Worm (Caenorhabditis elegans) whole organism, late embryonic: ENCODE data around the gene F21A3.11.

Experiments used
- C08G9.2 ChIP-seq: sonication (generic microtip); optimal IDR thresholded peaks from 2 replicates; lab custom pipeline; 2016; ENCODE audit warnings: mild to moderate bottlenecking, missing genetic modification characterization, moderate library complexity, missing compliant biosample characterization
- C38D4.7 ChIP-seq: fragments of 200-800 bp; sonication (Bioruptor generic); optimal IDR thresholded peaks from 2 replicates; lab custom pipeline; 2018; ENCODE audit warnings: mild to moderate bottlenecking, missing genetic modification characterization, moderate library complexity, missing compliant biosample characterization
- K02D7.2 ChIP-seq: sonication (generic microtip); optimal IDR thresholded peaks from 2 replicates; lab custom pipeline; 2017; ENCODE audit warnings: mild to moderate bottlenecking, missing genetic modification characterization, missing compliant biosample characterization
- K09A11.1 ChIP-seq: sonication (generic microtip); optimal IDR thresholded peaks from 2 replicates; lab custom pipeline; 2017; ENCODE audit warnings: antibody characterized with exemption, mild to moderate bottlenecking, missing genetic modification characterization, missing compliant biosample characterization; ENCODE audit not compliant: insufficient read depth
- T23F11.4 ChIP-seq: fragments of 200-800 bp; sonication (Bioruptor generic); optimal IDR thresholded peaks from 2 replicates; lab custom pipeline; 2018; ENCODE audit warnings: mild to moderate bottlenecking, missing genetic modification characterization, missing compliant biosample characterization
- ceh-18 ChIP-seq: sonication (generic microtip); optimal IDR thresholded peaks from 2 replicates; lab custom pipeline; 2016; ENCODE audit warnings: missing genetic modification characterization, missing compliant biosample characterization
- ceh-19 ChIP-seq: fragments of 200-800 bp; sonication (Bioruptor generic); optimal IDR thresholded peaks from 2 replicates; lab custom pipeline; 2018; ENCODE audit warnings: mild to moderate bottlenecking, missing genetic modification characterization, missing compliant biosample characterization
- ceh-30 ChIP-seq: fragments of 150-350 bp; optimal IDR thresholded peaks from 2 replicates; lab custom pipeline; 2014; ENCODE audit warnings: missing biosample characterization, missing genetic modification characterization
- ceh-31 ChIP-seq: sonication (generic microtip); optimal IDR thresholded peaks from 2 replicates; lab custom pipeline; 2016; ENCODE audit warnings: missing genetic modification characterization, missing compliant biosample characterization
- ceh-45 ChIP-seq: fragments of 200-800 bp; sonication (Bioruptor generic); IDR thresholded peaks from 2 replicates; pipeline ENCODE4 v1.3.6; 2022; ENCODE audit warnings: missing genetic modification reagents, missing genetic modification characterization, missing compliant biosample characterization
- che-1 ChIP-seq: sonication (generic microtip); optimal IDR thresholded peaks from 2 replicates; lab custom pipeline; 2016; ENCODE audit warnings: mild to moderate bottlenecking, missing genetic modification characterization, missing compliant biosample characterization
- dve-1 ChIP-seq: sonication (generic microtip); optimal IDR thresholded peaks from 2 replicates; lab custom pipeline; 2017; ENCODE audit warnings: antibody characterized with exemption, mild to moderate bottlenecking, missing genetic modification characterization, missing compliant biosample characterization
- elt-2 ChIP-seq: sonication (generic microtip); optimal IDR thresholded peaks from 2 replicates; lab custom pipeline; 2016; ENCODE audit warnings: missing genetic modification reagents, missing genetic modification characterization, missing compliant biosample characterization
- elt-4 ChIP-seq: sonication (generic microtip); optimal IDR thresholded peaks from 2 replicates; lab custom pipeline; 2016; ENCODE audit warnings: missing genetic modification characterization, missing compliant biosample characterization
- ets-4 ChIP-seq: sonication (generic microtip); optimal IDR thresholded peaks from 2 replicates; lab custom pipeline; 2016; ENCODE audit warnings: missing genetic modification characterization, missing compliant biosample characterization
- fax-1 ChIP-seq: sonication (generic microtip); optimal IDR thresholded peaks from 2 replicates; lab custom pipeline; 2016; ENCODE audit warnings: missing genotype, missing genetic modification characterization, missing compliant biosample characterization
- gmeb-2 ChIP-seq: sonication (generic microtip); optimal IDR thresholded peaks from 2 replicates; lab custom pipeline; 2016; ENCODE audit warnings: missing genetic modification characterization, inconsistent platforms, missing compliant biosample characterization
- hlh-30 ChIP-seq: sonication (generic microtip); optimal IDR thresholded peaks from 2 replicates; lab custom pipeline; 2017; ENCODE audit warnings: antibody characterized with exemption, missing genetic modification characterization, missing compliant biosample characterization; ENCODE audit not compliant: insufficient read depth
- lin-11 ChIP-seq: fragments of 200-800 bp; sonication (Bioruptor generic); optimal IDR thresholded peaks from 2 replicates; lab custom pipeline; 2018; ENCODE audit warnings: mild to moderate bottlenecking, missing genetic modification characterization, missing compliant biosample characterization
- nfya-1 ChIP-seq: sonication (generic microtip); optimal IDR thresholded peaks from 2 replicates; lab custom pipeline; 2017; ENCODE audit warnings: missing genetic modification characterization, mild to moderate bottlenecking, missing compliant biosample characterization, antibody characterized with exemption, moderate library complexity
- npax-4 ChIP-seq: sonication (generic microtip); optimal IDR thresholded peaks from 2 replicates; lab custom pipeline; 2016; ENCODE audit warnings: missing genetic modification characterization, missing compliant biosample characterization
- odd-2 ChIP-seq: sonication (generic microtip); optimal IDR thresholded peaks from 2 replicates; lab custom pipeline; 2017; ENCODE audit warnings: antibody characterized with exemption, mild to moderate bottlenecking, missing genetic modification characterization, missing compliant biosample characterization
- pat-9 ChIP-seq: fragments of 200-800 bp; sonication (Bioruptor generic); optimal IDR thresholded peaks from 2 replicates; lab custom pipeline; 2018; ENCODE audit warnings: mild to moderate bottlenecking, missing genetic modification characterization, moderate library complexity, missing compliant biosample characterization
- pax-1 ChIP-seq: fragments of 150-350 bp; optimal IDR thresholded peaks from 2 replicates; lab custom pipeline; 2014; ENCODE audit warnings: missing biosample characterization, missing genetic modification characterization
- pha-2 ChIP-seq: sonication (generic microtip); optimal IDR thresholded peaks from 2 replicates; lab custom pipeline; 2017; ENCODE audit warnings: mild to moderate bottlenecking, missing genetic modification characterization, missing compliant biosample characterization
- pha-4 ChIP-seq: fragments of 150-350 bp; optimal IDR thresholded peaks from 2 replicates; lab custom pipeline; 2018; ENCODE audit warnings: missing biosample characterization, missing genetic modification reagents, missing genetic modification characterization
- pqm-1 ChIP-seq: sonication (generic microtip); optimal IDR thresholded peaks from 2 replicates; lab custom pipeline; 2016; ENCODE audit warnings: missing genetic modification characterization, missing compliant biosample characterization
- ref-2 ChIP-seq: sonication (generic microtip); optimal IDR thresholded peaks from 2 replicates; lab custom pipeline; 2016; ENCODE audit warnings: missing genetic modification characterization, missing compliant biosample characterization
- sdc-2 ChIP-seq: sonication (generic microtip); optimal IDR thresholded peaks from 2 replicates; lab custom pipeline; 2016; ENCODE audit warnings: missing genotype, missing genetic modification characterization, missing compliant biosample characterization
- sox-4 ChIP-seq: sonication (generic microtip); optimal IDR thresholded peaks from 2 replicates; lab custom pipeline; 2017; ENCODE audit warnings: mild to moderate bottlenecking, missing genetic modification characterization, inconsistent platforms, missing compliant biosample characterization
- tbx-7 ChIP-seq: sonication (generic microtip); optimal IDR thresholded peaks from 2 replicates; lab custom pipeline; 2016; ENCODE audit warnings: missing genotype, missing genetic modification characterization, missing compliant biosample characterization
- unc-3 ChIP-seq, 2 experiments: fragments of 200-800 bp in 1 of 2; sonication (Bioruptor generic) in 1 of 2; sonication (generic microtip) in 1 of 2; conservative IDR thresholded peaks in 1 of 2; optimal IDR thresholded peaks in 1 of 2; 2 replicates each; pipeline versions ENCODE4 v1.3.6 to Lab custom; 2016 to 2022; ENCODE audit warnings: missing compliant biosample characterization in 2 of 2, missing genetic modification characterization in 2 of 2, missing genetic modification reagents in 1 of 2
- unc-42 ChIP-seq: sonication (generic microtip); optimal IDR thresholded peaks from 2 replicates; lab custom pipeline; 2016; ENCODE audit warnings: missing genotype, missing genetic modification characterization, missing compliant biosample characterization
- unc-55 ChIP-seq: sonication (generic microtip); optimal IDR thresholded peaks from 2 replicates; lab custom pipeline; 2017; ENCODE audit warnings: missing biosample characterization, missing genetic modification reagents, missing genetic modification characterization
- zip-5 ChIP-seq: sonication (generic microtip); optimal IDR thresholded peaks from 2 replicates; lab custom pipeline; 2016; ENCODE audit warnings: missing genetic modification characterization, missing compliant biosample characterization
- ztf-16 ChIP-seq: sonication (generic microtip); optimal IDR thresholded peaks from 2 replicates; lab custom pipeline; 2017; ENCODE audit warnings: missing genetic modification characterization, missing compliant biosample characterization

The F21A3.11 gene

ce11 chrV:15533096-15533495 is at the start of gene F21A3.11:
F21A3.11 (minus strand) TSS chrV:15533212.
- TF ChIP-seq elt-2 (tag; lab: Kevin White, UChicago) (peak; percentile 69), ceh-19 (GFP tag; lab: Kevin White, UChicago) (no peak)

ce11 chrV:15581440-15581839 is 48.4 kb upstream of the F21A3.11 start:
- peak; percentile 30 for TF ChIP-seq nfya-1

DNA sequence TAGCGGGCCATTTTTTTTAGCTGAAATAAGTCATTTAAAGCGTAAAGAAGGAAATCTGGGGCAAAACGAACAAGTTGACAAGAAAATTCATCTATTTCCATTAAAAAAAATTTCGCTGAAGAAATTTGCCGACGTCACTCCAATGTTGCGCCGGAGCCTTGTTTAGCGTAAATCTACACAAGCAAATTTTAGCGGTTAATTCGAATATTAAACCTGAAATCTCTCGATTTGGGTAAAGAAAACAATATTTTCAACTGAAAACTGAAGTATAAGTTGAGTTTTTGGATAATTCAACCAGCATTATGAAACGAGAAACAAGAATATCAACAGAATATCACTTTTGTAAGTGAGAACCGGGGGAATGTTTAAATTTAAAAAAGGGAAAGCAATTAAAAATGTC is 45.4 kb upstream of the F21A3.11 start, which contains the start of gene F28F8.9:
F28F8.9 (minus strand) TSS at position 288 of the 400 bp plus-strand sequence.
- no peak for TF ChIP-seq pax-1
- peak; percentile 31 for TF ChIP-seq nfya-1
- TF ChIP-seq, all 69 proteins: peak for 1

- TF ChIP-seq ref-2 (tag; lab: Kevin White, UChicago): no peak
- no peak for TF ChIP-seq unc-3 (GFP tag; conservative IDR thresholded peaks at IDR 0.05; lab: Robert Waterston, UW)
- TF ChIP-seq unc-3 (tag; optimal IDR thresholded peaks at IDR 0.05; lab: Kevin White, UChicago): no peak
- TF ChIP-seq che-1 (tag; lab: Kevin White, UChicago): no peak
- no peak for TF ChIP-seq pax-1
- TF ChIP-seq zip-5: no peak
- no peak for TF ChIP-seq K09A11.1 (tag; lab: Kevin White, UChicago)
- no peak for TF ChIP-seq tbx-7 (tag; lab: Kevin White, UChicago)
- no peak for TF ChIP-seq fax-1 (tag; lab: Kevin White, UChicago)
- no peak for TF ChIP-seq lin-11 (tag; lab: Kevin White, UChicago)
- TF ChIP-seq pqm-1 (tag; lab: Kevin White, UChicago): no peak
- TF ChIP-seq T23F11.4 (GFP tag; lab: Kevin White, UChicago): no peak
- TF ChIP-seq pat-9 (tag; lab: Kevin White, UChicago): no peak
- TF ChIP-seq ceh-18 (tag; lab: Kevin White, UChicago): no peak
- TF ChIP-seq elt-4 (tag; lab: Kevin White, UChicago): no peak
- TF ChIP-seq unc-42: no peak
- TF ChIP-seq C08G9.2 (tag; lab: Kevin White, UChicago): no peak
- TF ChIP-seq ceh-45 (GFP tag; lab: Robert Waterston, UW): no peak
- TF ChIP-seq C38D4.7: no peak
- no peak for TF ChIP-seq dve-1 (tag; lab: Kevin White, UChicago)
- TF ChIP-seq ets-4 (tag; lab: Kevin White, UChicago): no peak
These were observed 44.4 kb upstream of the F21A3.11 start, which contains the start of gene atx-3 for ce11 chrV:15577395-15577896. atx-3 (minus strand) TSS chrV:15577445.

ce11 chrV:15575305-15575704 is 42.3 kb upstream of the F21A3.11 start, which contains the start of gene mdt-28:
mdt-28 (minus strand) TSS chrV:15575405.
- no peak for TF ChIP-seq sdc-2 (tag; lab: Kevin White, UChicago)
- no peak for TF ChIP-seq K02D7.2 (tag; lab: Kevin White, UChicago)
- no peak for TF ChIP-seq pha-4
- no peak for TF ChIP-seq pha-2 (tag; lab: Kevin White, UChicago)
- TF ChIP-seq gmeb-2 (tag; lab: Kevin White, UChicago): no peak
- no peak for TF ChIP-seq sox-4 (tag; lab: Kevin White, UChicago)
- no peak for TF ChIP-seq ceh-30
- no peak for TF ChIP-seq unc-42
- no peak for TF ChIP-seq unc-55 (GFP tag; lab: Kevin White, UChicago)
- no peak for TF ChIP-seq ztf-16 (tag; lab: Kevin White, UChicago)
- no peak for TF ChIP-seq npax-4 (tag; lab: Kevin White, UChicago)
- TF ChIP-seq odd-2 (tag; lab: Kevin White, UChicago): no peak
- TF ChIP-seq hlh-30 (tag; lab: Kevin White, UChicago): no peak
- no peak for TF ChIP-seq ceh-31 (tag; lab: Kevin White, UChicago)
